Worm (Caenorhabditis elegans): Measurements from ENCODE around the gene R08F11.7.

- TF ChIP-seq nhr-237 (tag; optimal IDR thresholded peaks at IDR 0.05) (no peak), crh-2 (tag; optimal IDR thresholded peaks at IDR 0.05) (no peak), zag-1 (tag; optimal IDR thresholded peaks at IDR 0.05) (no peak), lin-39 (tag; optimal IDR thresholded peaks at IDR 0.05) (no peak), sma-3 (GFP tag; optimal IDR thresholded peaks at IDR 0.05) (no peak), skn-1 (tag; optimal IDR thresholded peaks at IDR 0.05) (no peak), unc-39 (tag; optimal IDR thresholded peaks at IDR 0.05) (no peak), egl-27 (tag; optimal IDR thresholded peaks at IDR 0.05) (no peak), ceh-16 (tag; optimal IDR thresholded peaks at IDR 0.05) (no peak), nhr-11 (tag; optimal IDR thresholded peaks at IDR 0.05) (no peak), lin-13 (GFP tag; optimal IDR thresholded peaks at IDR 0.05) (no peak), Y55F3AM.14 (GFP tag; optimal IDR thresholded peaks at IDR 0.05) (no peak), lsy-2 (tag; optimal IDR thresholded peaks at IDR 0.05) (no peak)
These were observed 16.3 kb upstream of the R08F11.7 start for ce11 chrV:3773618-3774017.

All from whole organism, L2 larva.